Worm (Caenorhabditis elegans): ENCODE results near the gene srj-55.

ce11 chrV:2870127-2870526 is 12.4 kb upstream of the srj-55 start, which contains the start of gene srh-243:
- no peak for TF ChIP-seq him-1 (tag; optimal IDR thresholded peaks at IDR 0.05)
- no peak for TF ChIP-seq W03F9.2 (tag; optimal IDR thresholded peaks at IDR 0.05)

All from whole organism, L4/young adult.